Fruit fly (Drosophila melanogaster): ENCODE results near the gene CG9184.

CG9184 gene

DNA sequence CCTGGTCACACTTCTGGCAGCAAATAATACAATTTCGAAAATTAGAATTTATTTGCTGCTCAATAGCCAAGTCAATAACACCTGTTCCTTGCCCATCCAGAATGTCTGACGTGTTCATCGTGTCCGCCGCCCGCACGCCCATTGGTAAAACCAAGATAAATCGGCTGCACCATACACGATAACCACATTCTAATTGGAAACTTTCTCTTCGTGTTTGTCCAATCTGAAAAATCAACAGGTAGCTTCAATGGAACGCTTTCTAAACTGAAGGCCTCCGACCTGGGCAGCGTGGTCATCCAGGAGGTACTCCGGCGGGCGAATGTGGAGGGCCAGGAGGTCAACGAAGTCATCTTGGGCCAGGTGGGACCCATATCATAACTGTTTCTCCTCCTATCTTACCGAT lies 19.7 kb downstream of the CG9184 start:
- TF ChIP-seq Jra (GFP tag; optimal IDR thresholded peaks at IDR 0.05), result no peak
- TF ChIP-seq Hr78 (GFP tag; optimal IDR thresholded peaks at IDR 0.05), result no peak
- no peak for TF ChIP-seq foxo (GFP tag; optimal IDR thresholded peaks at IDR 0.05)
- no peak for TF ChIP-seq usp (GFP tag; optimal IDR thresholded peaks at IDR 0.05)
- no peak for TF ChIP-seq Vsx2 (GFP tag; optimal IDR thresholded peaks at IDR 0.05; ENCODE audit: partially characterized antibody)
- no peak for TF ChIP-seq Sp1 (GFP tag; optimal IDR thresholded peaks at IDR 0.05)
- TF ChIP-seq sv (GFP tag; optimal IDR thresholded peaks at IDR 0.05), result no peak

DNA sequence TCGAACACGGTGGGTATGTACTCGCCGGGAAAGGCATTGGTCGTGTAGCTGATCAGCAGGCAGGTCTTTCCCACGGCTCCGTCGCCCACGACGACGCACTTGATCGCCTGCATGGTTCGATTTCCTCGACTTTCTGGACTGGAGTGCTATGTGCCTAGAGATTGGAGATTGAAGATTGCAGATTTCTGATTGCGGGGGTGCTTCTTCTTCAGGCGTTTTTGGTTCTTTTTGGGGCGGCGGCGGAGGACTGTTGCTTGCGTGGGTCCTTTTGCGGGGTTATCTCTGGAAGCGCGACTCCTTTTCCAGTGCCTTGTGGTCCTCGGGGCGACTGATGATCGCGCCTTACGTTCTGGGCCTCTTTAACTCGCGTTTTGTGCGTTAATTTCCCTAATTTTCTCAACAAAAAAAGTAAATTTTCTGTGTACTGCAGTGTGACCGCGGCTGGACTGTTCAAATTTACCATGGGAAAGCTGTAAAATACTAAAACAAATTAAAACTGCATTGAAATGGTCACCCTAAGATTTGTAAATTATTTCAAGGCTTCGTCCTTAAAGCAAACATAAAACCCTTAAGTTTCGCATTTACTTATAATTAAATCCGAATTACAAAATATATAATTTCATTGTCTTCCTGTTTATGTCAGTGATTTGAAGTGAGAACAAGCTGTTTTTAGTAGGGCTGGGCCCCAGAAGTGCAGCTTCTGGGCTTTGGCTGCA lies 20.2 kb downstream of the CG9184 start, which contains the start of the genes Rac1 and Acat2:
Gene Rac1 (minus strand): TSS at position 450 of the 716 bp plus-strand sequence.
Gene Acat2 (plus strand): TSS at position 711 of the 716 bp plus-strand sequence.
- TF ChIP-seq Myc (optimal IDR thresholded peaks at IDR 0.05), result peak; percentile 32
- TF ChIP-seq Hr78 (GFP tag; optimal IDR thresholded peaks at IDR 0.05), result no peak
- peak; percentile 4 for TF ChIP-seq sv (GFP tag; optimal IDR thresholded peaks at IDR 0.05)
- no peak for TF ChIP-seq Rel (GFP tag; optimal IDR thresholded peaks at IDR 0.05)
- TF ChIP-seq Rel (tag; optimal IDR thresholded peaks at IDR 0.05), result peak; percentile 36

DNA sequence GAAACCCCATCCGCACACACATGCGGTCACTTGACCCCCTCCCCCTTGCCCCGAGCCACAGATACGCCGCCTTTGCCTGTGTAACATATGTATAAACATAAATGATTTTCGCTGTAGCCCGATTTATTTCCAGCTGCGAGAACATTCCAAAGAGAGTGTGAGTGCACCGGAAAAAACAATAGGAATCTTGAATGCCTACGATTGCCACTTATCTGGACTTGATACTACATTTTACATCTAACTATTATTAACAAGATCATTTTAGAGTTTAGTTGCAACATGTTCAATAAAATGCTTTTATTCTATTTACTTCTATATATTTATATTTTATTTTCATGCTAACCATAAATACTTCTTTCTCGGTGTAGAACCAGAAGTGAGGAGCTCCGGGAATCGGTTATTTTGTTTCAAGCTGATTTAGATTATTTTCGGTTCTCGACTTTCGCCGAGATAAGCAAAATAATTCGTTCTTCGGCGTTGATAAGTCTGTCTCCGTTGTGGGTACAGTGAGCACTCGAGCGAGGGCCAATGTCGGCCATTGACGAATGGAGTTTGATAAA lies 22.4 kb downstream of the CG9184 start:
- peak; percentile 78 for TF ChIP-seq Sp1 (GFP tag; optimal IDR thresholded peaks at IDR 0.05)
- TF ChIP-seq fru (GFP tag; optimal IDR thresholded peaks at IDR 0.05), result peak; percentile 80
- TF ChIP-seq sage (GFP tag; optimal IDR thresholded peaks at IDR 0.05), result no peak
- TF ChIP-seq psq (GFP tag; optimal IDR thresholded peaks at IDR 0.05), result peak; percentile 79
- TF ChIP-seq Myc (optimal IDR thresholded peaks at IDR 0.05), result no peak
- TF ChIP-seq sv (GFP tag; optimal IDR thresholded peaks at IDR 0.05), result peak; percentile 74
- no peak for TF ChIP-seq dmrt93B (GFP tag; optimal IDR thresholded peaks at IDR 0.05)
- TF ChIP-seq dsf (GFP tag; optimal IDR thresholded peaks at IDR 0.05; ENCODE audit: borderline replicate concordance), result no peak
- TF ChIP-seq Vsx2 (GFP tag; optimal IDR thresholded peaks at IDR 0.05; ENCODE audit: partially characterized antibody), result no peak
- peak; percentile 36 for TF ChIP-seq CG9705 (GFP tag; optimal IDR thresholded peaks at IDR 0.05)
- no peak for TF ChIP-seq Rel (GFP tag; optimal IDR thresholded peaks at IDR 0.05)
- TF ChIP-seq Rel (tag; optimal IDR thresholded peaks at IDR 0.05), result peak; percentile 54
- peak in 1 of 2 experiments; percentile 74 for TF ChIP-seq foxo (GFP tag; optimal IDR thresholded peaks at IDR 0.05)
- peak; percentile 59 for TF ChIP-seq br (GFP tag; optimal IDR thresholded peaks at IDR 0.05)
- peak; percentile 80 for TF ChIP-seq HLH106 (tag; optimal IDR thresholded peaks at IDR 0.05)
- no peak for TF ChIP-seq Hnf4 (GFP tag; optimal IDR thresholded peaks at IDR 0.05)
- peak; percentile 28 for TF ChIP-seq woc (GFP tag; optimal IDR thresholded peaks at IDR 0.05)
- TF ChIP-seq Dif (GFP tag; optimal IDR thresholded peaks at IDR 0.05; ENCODE audit: partially characterized antibody), result no peak
- peak; percentile 76 for TF ChIP-seq rgr (GFP tag; optimal IDR thresholded peaks at IDR 0.05)
- TF ChIP-seq Jra (GFP tag; optimal IDR thresholded peaks at IDR 0.05), result no peak
- TF ChIP-seq dl (GFP tag; optimal IDR thresholded peaks at IDR 0.05; ENCODE audit: insufficient read depth in 1 of 2, partially characterized antibody in 2 of 2), result no peak
- TF ChIP-seq OdsH (GFP tag; optimal IDR thresholded peaks at IDR 0.05), result peak; percentile 84
- TF ChIP-seq CG32264 (GFP tag; optimal IDR thresholded peaks at IDR 0.05), result no peak
- TF ChIP-seq Dfd (GFP tag; optimal IDR thresholded peaks at IDR 0.05), result no peak
- TF ChIP-seq Mio (GFP tag; optimal IDR thresholded peaks at IDR 0.05), result no peak
- peak; percentile 68 for TF ChIP-seq ey (GFP tag; optimal IDR thresholded peaks at IDR 0.05)
- TF ChIP-seq h (GFP tag; optimal IDR thresholded peaks at IDR 0.05), result peak; percentile 80
- TF ChIP-seq Hr78 (GFP tag; optimal IDR thresholded peaks at IDR 0.05), result no peak
- TF ChIP-seq jim (GFP tag; optimal IDR thresholded peaks at IDR 0.05), result no peak

DNA sequence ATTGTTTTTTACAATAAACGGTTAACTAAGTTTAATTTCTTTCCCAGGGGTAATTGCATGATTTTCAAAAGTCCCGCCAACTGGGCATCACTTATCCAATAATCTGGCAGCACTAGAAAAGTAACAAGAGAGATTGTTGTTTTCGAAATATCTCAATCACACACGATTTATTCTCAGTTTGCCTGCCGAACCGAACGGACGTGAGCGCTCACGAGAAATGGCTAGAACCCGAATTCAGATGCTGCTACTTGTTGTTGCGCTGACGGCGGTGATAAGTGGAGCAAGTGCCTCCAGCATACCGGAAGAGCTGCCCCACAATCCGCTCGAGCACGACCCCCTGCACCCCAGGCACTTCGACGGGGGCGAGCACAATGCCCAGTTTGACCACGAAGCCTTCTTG lies 24.1 kb downstream of the CG9184 start, which contains the start of gene scf:
Gene scf (plus strand): TSS at position 164 of the 400 bp plus-strand sequence.
- no peak for TF ChIP-seq Mio (GFP tag; optimal IDR thresholded peaks at IDR 0.05)
- no peak for TF ChIP-seq brk (GFP tag; optimal IDR thresholded peaks at IDR 0.05)
- TF ChIP-seq HLH106 (tag; optimal IDR thresholded peaks at IDR 0.05), result no peak
- no peak for TF ChIP-seq OdsH (GFP tag; optimal IDR thresholded peaks at IDR 0.05)
- TF ChIP-seq Hr83 (GFP tag; optimal IDR thresholded peaks at IDR 0.05; ENCODE audit: poor library complexity, severe bottlenecking), result no peak
- no peak for TF ChIP-seq tai (GFP tag; optimal IDR thresholded peaks at IDR 0.05)
- TF ChIP-seq h (GFP tag; optimal IDR thresholded peaks at IDR 0.05), result no peak
- no peak for TF ChIP-seq dsf (GFP tag; optimal IDR thresholded peaks at IDR 0.05; ENCODE audit: borderline replicate concordance)
- no peak for TF ChIP-seq Jra (GFP tag; optimal IDR thresholded peaks at IDR 0.05)
- no peak for TF ChIP-seq dl (GFP tag; optimal IDR thresholded peaks at IDR 0.05; ENCODE audit: insufficient read depth in 1 of 2, partially characterized antibody in 2 of 2)
- TF ChIP-seq Dif (GFP tag; optimal IDR thresholded peaks at IDR 0.05; ENCODE audit: partially characterized antibody), result peak; percentile 57
- TF ChIP-seq GATAd (GFP tag; optimal IDR thresholded peaks at IDR 0.05), result no peak
- peak; percentile 99 for TF ChIP-seq fru (GFP tag; optimal IDR thresholded peaks at IDR 0.05)
- no peak for TF ChIP-seq Abd-B (GFP tag; optimal IDR thresholded peaks at IDR 0.05)
- TF ChIP-seq CG9705 (GFP tag; optimal IDR thresholded peaks at IDR 0.05), result no peak
- TF ChIP-seq br (GFP tag; optimal IDR thresholded peaks at IDR 0.05), result no peak
- TF ChIP-seq psq (GFP tag; optimal IDR thresholded peaks at IDR 0.05), result no peak
- TF ChIP-seq Dfd (GFP tag; optimal IDR thresholded peaks at IDR 0.05), result no peak
- TF ChIP-seq sv (GFP tag; optimal IDR thresholded peaks at IDR 0.05), result no peak
- no peak for TF ChIP-seq pan (optimal IDR thresholded peaks at IDR 0.05)
- peak; percentile 4 for TF ChIP-seq woc (GFP tag; optimal IDR thresholded peaks at IDR 0.05)
- no peak for TF ChIP-seq CrebA (GFP tag; optimal IDR thresholded peaks at IDR 0.05; ENCODE audit: borderline replicate concordance)
- TF ChIP-seq CG32264 (GFP tag; optimal IDR thresholded peaks at IDR 0.05), result no peak
- no peak for TF ChIP-seq rgr (GFP tag; optimal IDR thresholded peaks at IDR 0.05)
- no peak for TF ChIP-seq N (GFP tag; optimal IDR thresholded peaks at IDR 0.05)
- TF ChIP-seq jim (GFP tag; optimal IDR thresholded peaks at IDR 0.05), result no peak
- TF ChIP-seq foxo (GFP tag; optimal IDR thresholded peaks at IDR 0.05), result no peak
- TF ChIP-seq Rel (GFP tag; optimal IDR thresholded peaks at IDR 0.05), result no peak
- TF ChIP-seq Rel (tag; optimal IDR thresholded peaks at IDR 0.05), result peak; percentile 58
- no peak for TF ChIP-seq usp (GFP tag; optimal IDR thresholded peaks at IDR 0.05)
- no peak for TF ChIP-seq Hr78 (GFP tag; optimal IDR thresholded peaks at IDR 0.05)

All from whole organism, wandering third instar larva.